Fruit fly (Drosophila melanogaster) whole organism, embryonic: ENCODE measurements around the gene CG14232.

Source experiments
- Asciz ChIP-seq: fragments of 200-800 bp; sonication (Bioruptor generic); optimal IDR thresholded peaks from 2 replicates; lab custom pipeline; 2017; ENCODE audit warnings: missing biosample characterization, mild to moderate bottlenecking, missing genetic modification characterization, missing genetic modification reagents
- BEAF-32 ChIP-seq: fragments of 200-800 bp; sonication (Bioruptor generic); optimal IDR thresholded peaks from 3 replicates; lab custom pipeline; 2017; ENCODE audit warnings: missing biosample characterization, missing genetic modification characterization, mild to moderate bottlenecking, moderate library complexity, missing genetic modification reagents
- CG1233 ChIP-seq: fragments of 200-800 bp; sonication (Bioruptor generic); optimal IDR thresholded peaks from 4 replicates; lab custom pipeline; 2018; ENCODE audit warnings: missing biosample characterization, mild to moderate bottlenecking, missing genetic modification characterization
- CG12391 ChIP-seq: fragments of 200-800 bp; sonication (Bioruptor generic); optimal IDR thresholded peaks from 3 replicates; lab custom pipeline; 2018; ENCODE audit warnings: missing biosample characterization, mild to moderate bottlenecking, missing genetic modification characterization, moderate library complexity
- CG12659 ChIP-seq: fragments of 200-800 bp; sonication (Bioruptor generic); optimal IDR thresholded peaks from 3 replicates; lab custom pipeline; 2017; ENCODE audit warnings: mild to moderate bottlenecking, missing biosample characterization, missing genetic modification reagents, missing genetic modification characterization
- CG13775 ChIP-seq: fragments of 200-800 bp; sonication (Bioruptor generic); optimal IDR thresholded peaks from 3 replicates; lab custom pipeline; 2017; ENCODE audit warnings: missing biosample characterization, mild to moderate bottlenecking, missing genetic modification characterization
- CG14710 ChIP-seq: fragments of 200-800 bp; sonication (Bioruptor generic); optimal IDR thresholded peaks from 3 replicates; lab custom pipeline; 2019; ENCODE audit warnings: missing biosample characterization, mild to moderate bottlenecking, missing genetic modification characterization, moderate library complexity
- CG1603 ChIP-seq: fragments of 200-800 bp; sonication (Bioruptor generic); optimal IDR thresholded peaks from 2 replicates; lab custom pipeline; 2019; ENCODE audit warnings: missing biosample characterization, mild to moderate bottlenecking, missing genetic modification characterization, moderate library complexity
- CG1647 ChIP-seq: fragments of 200-800 bp; sonication (Bioruptor generic); optimal IDR thresholded peaks from 3 replicates; lab custom pipeline; 2016; ENCODE audit warnings: missing biosample characterization, missing genetic modification characterization
- CG17186 ChIP-seq: fragments of 200-800 bp; sonication (Bioruptor generic); optimal IDR thresholded peaks from 3 replicates; lab custom pipeline; 2017; ENCODE audit warnings: missing biosample characterization, missing genetic modification reagents, missing genetic modification characterization
- CG2129 ChIP-seq: fragments of 200-800 bp; sonication (Bioruptor generic); IDR thresholded peaks from 2 replicates; pipeline ENCODE4 v1.3.6; 2022; ENCODE audit warnings: missing biosample characterization, missing genetic modification characterization; ENCODE audit not compliant: partially characterized antibody
- CG34224 ChIP-seq: fragments of 200-800 bp; sonication (Bioruptor generic); IDR thresholded peaks from 3 replicates; pipeline ENCODE4 v1.3.6; 2022; ENCODE audit warnings: missing biosample characterization, missing genetic modification characterization; ENCODE audit not compliant: partially characterized antibody
- CG6654 ChIP-seq: fragments of 200-800 bp; sonication (Bioruptor generic); optimal IDR thresholded peaks from 2 replicates; lab custom pipeline; 2017; ENCODE audit warnings: missing biosample characterization, mild to moderate bottlenecking, missing genetic modification characterization
- CG6791 ChIP-seq: fragments of 200-800 bp; sonication (Bioruptor generic); IDR thresholded peaks from 3 replicates; pipeline ENCODE4 v1.3.6; 2022; ENCODE audit warnings: missing biosample characterization, missing genetic modification characterization; ENCODE audit not compliant: partially characterized antibody
- CG6813 ChIP-seq: fragments of 200-800 bp; sonication (Bioruptor generic); optimal IDR thresholded peaks from 2 replicates; lab custom pipeline; 2017; ENCODE audit warnings: missing biosample characterization, missing genetic modification characterization, mild to moderate bottlenecking, moderate library complexity, missing genetic modification reagents
- CG6854 ChIP-seq: fragments of 200-800 bp; sonication (Bioruptor generic); optimal IDR thresholded peaks from 3 replicates; lab custom pipeline; 2017; ENCODE audit warnings: missing biosample characterization, mild to moderate bottlenecking, missing genetic modification characterization
- CG7271 ChIP-seq: fragments of 200-800 bp; sonication (Bioruptor generic); optimal IDR thresholded peaks from 2 replicates; lab custom pipeline; 2018; ENCODE audit warnings: missing biosample characterization, mild to moderate bottlenecking, missing genetic modification characterization, moderate library complexity
- CG8924 ChIP-seq: fragments of 200-800 bp; optimal IDR thresholded peaks from 3 replicates; lab custom pipeline; 2019; ENCODE audit warnings: missing biosample characterization, mild to moderate bottlenecking, missing genetic modification characterization, moderate library complexity
- CG9609 ChIP-seq: fragments of 200-800 bp; sonication (Bioruptor generic); optimal IDR thresholded peaks from 3 replicates; lab custom pipeline; 2016; ENCODE audit warnings: missing biosample characterization, missing genetic modification characterization
- CG9797 ChIP-seq: fragments of 200-800 bp; sonication (Bioruptor generic); optimal IDR thresholded peaks from 3 replicates; lab custom pipeline; 2018; ENCODE audit warnings: missing biosample characterization, mild to moderate bottlenecking, missing genetic modification characterization
- CTCF ChIP-seq: fragments of 200-800 bp; sonication (Bioruptor generic); optimal IDR thresholded peaks from 2 replicates; lab custom pipeline; 2017; ENCODE audit warnings: missing biosample characterization, mild to moderate bottlenecking, missing genetic modification characterization, moderate library complexity
- D19B ChIP-seq: fragments of 200-800 bp; sonication (Bioruptor generic); optimal IDR thresholded peaks from 2 replicates; lab custom pipeline; 2017; ENCODE audit warnings: missing biosample characterization, mild to moderate bottlenecking, missing genetic modification characterization
- Fer1 ChIP-seq: fragments of 200-800 bp; sonication (Bioruptor generic); optimal IDR thresholded peaks from 2 replicates; lab custom pipeline; 2017; ENCODE audit warnings: missing biosample characterization, mild to moderate bottlenecking, missing genetic modification characterization
- HmgD ChIP-seq: fragments of 200-800 bp; sonication (Bioruptor generic); optimal IDR thresholded peaks from 3 replicates; lab custom pipeline; 2016; ENCODE audit warnings: missing biosample characterization, missing genetic modification characterization
- Hr3 ChIP-seq: fragments of 200-800 bp; sonication (Bioruptor generic); optimal IDR thresholded peaks from 3 replicates; lab custom pipeline; 2016; ENCODE audit warnings: missing biosample characterization, missing genetic modification characterization
- Hsf ChIP-seq: fragments of 200-800 bp; sonication (Bioruptor generic); optimal IDR thresholded peaks from 3 replicates; lab custom pipeline; 2016; ENCODE audit warnings: missing biosample characterization, missing genetic modification characterization
- Jarid2 ChIP-seq: fragments of 200-800 bp; sonication (Bioruptor generic); optimal IDR thresholded peaks from 3 replicates; lab custom pipeline; 2017; ENCODE audit warnings: mild to moderate bottlenecking, missing biosample characterization, missing genetic modification reagents, missing genetic modification characterization
- Oaz ChIP-seq: fragments of 200-800 bp; sonication (Bioruptor generic); IDR thresholded peaks from 2 replicates; pipeline ENCODE4 v1.3.6; 2022; ENCODE audit warnings: missing biosample characterization, missing genetic modification characterization
- Optix ChIP-seq: fragments of 200-800 bp; sonication (Bioruptor generic); IDR thresholded peaks from 3 replicates; pipeline ENCODE4 v1.3.6; 2022; ENCODE audit warnings: missing biosample characterization, missing genetic modification characterization
- Pdp1 ChIP-seq, 2 experiments: fragments of 200-800 bp; sonication (Bioruptor generic); optimal IDR thresholded peaks; 3 replicates each; lab custom pipeline; 2016; ENCODE audit warnings: missing biosample characterization in 2 of 2, missing genetic modification characterization in 2 of 2, mild to moderate bottlenecking in 1 of 2, moderate library complexity in 1 of 2
- Scr ChIP-seq: fragments of 200-800 bp; sonication (Bioruptor generic); IDR thresholded peaks from 2 replicates; pipeline ENCODE4 v1.3.6; 2022; ENCODE audit warnings: missing biosample characterization, missing genetic modification characterization; ENCODE audit not compliant: partially characterized antibody
- ara ChIP-seq: fragments of 200-800 bp; sonication (Bioruptor generic); IDR thresholded peaks from 2 replicates; pipeline ENCODE4 v1.3.6; 2022; ENCODE audit warnings: missing biosample characterization, missing genetic modification characterization
- cg ChIP-seq: fragments of 200-800 bp; sonication (Bioruptor generic); optimal IDR thresholded peaks from 3 replicates; lab custom pipeline; 2019; ENCODE audit warnings: missing biosample characterization, mild to moderate bottlenecking, missing genetic modification characterization, moderate library complexity
- crol ChIP-seq: fragments of 200-800 bp; sonication (Bioruptor generic); IDR thresholded peaks from 2 replicates; pipeline ENCODE4 v1.3.6; 2022; ENCODE audit warnings: missing biosample characterization, missing genetic modification characterization
- dan ChIP-seq: fragments of 200-800 bp; sonication (Bioruptor generic); IDR thresholded peaks from 2 replicates; pipeline ENCODE4 v1.3.6; 2022; ENCODE audit warnings: missing biosample characterization, missing genetic modification characterization
- dm ChIP-seq: fragments of 200-800 bp; sonication (Bioruptor generic); optimal IDR thresholded peaks from 3 replicates; lab custom pipeline; 2016; ENCODE audit warnings: missing biosample characterization, missing genetic modification characterization
- dysf ChIP-seq: fragments of 200-800 bp; sonication (Bioruptor generic); IDR thresholded peaks from 3 replicates; pipeline ENCODE4 v1.3.6; 2022; ENCODE audit warnings: missing biosample characterization, missing genetic modification characterization
- ftz-f1 ChIP-seq: fragments of 200-800 bp; sonication (Bioruptor generic); optimal IDR thresholded peaks from 2 replicates; lab custom pipeline; 2016; ENCODE audit warnings: missing biosample characterization, missing genetic modification characterization
- grau ChIP-seq: fragments of 200-800 bp; optimal IDR thresholded peaks from 3 replicates; lab custom pipeline; 2019; ENCODE audit warnings: missing biosample characterization, mild to moderate bottlenecking, missing genetic modification characterization, moderate library complexity
- knrl ChIP-seq: fragments of 200-800 bp; sonication (Bioruptor generic); IDR thresholded peaks from 3 replicates; pipeline ENCODE4 v1.3.6; 2022; ENCODE audit warnings: missing biosample characterization, missing genetic modification characterization; ENCODE audit not compliant: partially characterized antibody
- mld ChIP-seq: fragments of 200-800 bp; sonication (Bioruptor generic); IDR thresholded peaks from 3 replicates; pipeline ENCODE4 v1.3.6; 2022; ENCODE audit warnings: missing biosample characterization, missing genetic modification characterization; ENCODE audit not compliant: partially characterized antibody
- ranshi ChIP-seq: fragments of 200-800 bp; sonication (Bioruptor generic); IDR thresholded peaks from 2 replicates; pipeline ENCODE4 v1.3.6; 2022; ENCODE audit warnings: missing biosample characterization, missing genetic modification characterization
- row ChIP-seq: fragments of 200-800 bp; sonication (Bioruptor generic); IDR thresholded peaks from 3 replicates; pipeline ENCODE4 v1.3.6; 2022; ENCODE audit warnings: missing biosample characterization, missing genetic modification characterization
- ssp ChIP-seq: fragments of 200-800 bp; sonication (Bioruptor generic); IDR thresholded peaks from 2 replicates; pipeline ENCODE4 v1.3.6; 2022; ENCODE audit warnings: missing biosample characterization, missing genetic modification characterization
- tap ChIP-seq: fragments of 200-800 bp; optimal IDR thresholded peaks from 3 replicates; lab custom pipeline; 2019; ENCODE audit warnings: missing biosample characterization, mild to moderate bottlenecking, missing genetic modification characterization, moderate library complexity
- wek ChIP-seq: fragments of 200-800 bp; sonication (Bioruptor generic); optimal IDR thresholded peaks from 3 replicates; lab custom pipeline; 2018; ENCODE audit warnings: missing biosample characterization, mild to moderate bottlenecking, missing genetic modification characterization, moderate library complexity

CG14232 gene

dm6 chrX:19684048-19684447, 20.0 kb downstream of the CG14232 start:
- peak; percentile 23; the same call in 1 of the 3 replicates for TF ChIP-seq row (GFP tag; lab: Robert Waterston, UW)
- TF ChIP-seq grau (tag; lab: Kevin White, UChicago), result peak; percentile 86
- TF ChIP-seq CG6654 (GFP tag; lab: Kevin White, UChicago), result no peak
- TF ChIP-seq crol, result peak; percentile 75
- no peak for TF ChIP-seq Fer1 (GFP tag; lab: Kevin White, UChicago)
- no peak for TF ChIP-seq CG7271 (tag; lab: Kevin White, UChicago)
- TF ChIP-seq ranshi, result peak; percentile 24; the same call in 1 of the 2 replicates
- no peak for TF ChIP-seq dan (GFP tag; lab: Robert Waterston, UW)
- TF ChIP-seq ara, result 0 out of 2 replicates have a peak, but pooled peaks have one; percentile 37
- TF ChIP-seq Oaz (GFP tag; lab: Robert Waterston, UW), result no peak
- 0 out of 3 replicates have a peak, but pooled peaks have one; percentile 27 for TF ChIP-seq Optix (GFP tag; lab: Robert Waterston, UW)

dm6 chrX:19683040-19683875, 20.8 kb downstream of the CG14232 start, which contains the start of the genes dome and Ubqn:
dome (minus strand) TSS chrX:19683518.
Ubqn (plus strand) TSS chrX:19683808.
- TF ChIP-seq ftz-f1 (GFP tag; lab: Kevin White, UChicago) (peak; percentile 86), Jarid2 (GFP tag; lab: Kevin White, UChicago) (no peak), CG8924 (tag; lab: Kevin White, UChicago) (peak; percentile 36), CG6854 (GFP tag; lab: Kevin White, UChicago) (peak; percentile 49), HmgD (GFP tag; lab: Kevin White, UChicago) (peak; percentile 1), CG17186 (peak; percentile 83), CG9797 (peak; percentile 98), Hr3 (no peak), CG6813 (GFP tag; lab: Kevin White, UChicago) (no peak), CG2129 (peak; percentile 56; the same call in 1 of the 2 replicates), CG6791 (peak; percentile 85), cg (GFP tag; lab: Kevin White, UChicago) (peak; percentile 95), knrl (GFP tag; lab: Robert Waterston, UW) (peak; percentile 93), CG34224 (peak; percentile 84), D19B (no peak), wek (GFP tag; lab: Kevin White, UChicago) (peak; percentile 2), ssp (GFP tag; lab: Robert Waterston, UW) (no peak; the same call in 1 of the 2 replicates), CG13775 (peak; percentile 16), Hsf (GFP tag; lab: Kevin White, UChicago) (peak; percentile 12), tap (no peak), Scr (GFP tag; lab: Robert Waterston, UW) (peak; percentile 95), BEAF-32 (GFP tag; lab: Kevin White, UChicago) (peak; percentile 98), CG12391 (tag; lab: Kevin White, UChicago) (peak; percentile 6), CG12659 (GFP tag; lab: Kevin White, UChicago) (peak; percentile 79), mld (peak; percentile 68; the same call in 2 of the 3 replicates), CG1233 (GFP tag; lab: Kevin White, UChicago) (no peak), dysf (GFP tag; lab: Robert Waterston, UW) (no peak), CG9609 (GFP tag; lab: Kevin White, UChicago) (peak; percentile 28), row (GFP tag; lab: Robert Waterston, UW) (peak; percentile 56), CG14710 (tag; lab: Kevin White, UChicago) (peak; percentile 76), CG1603 (tag; lab: Kevin White, UChicago) (peak; percentile 79), CG1647 (GFP tag; lab: Kevin White, UChicago) (no peak), Asciz (GFP tag; lab: Kevin White, UChicago) (no peak), Pdp1 (GFP tag; optimal IDR thresholded peaks at IDR 0.05; lab: Kevin White, UChicago) (peak in 1 of 2 experiments; percentile 36), CTCF (GFP tag; lab: Kevin White, UChicago) (peak; percentile 76), dm (peak; percentile 22)
